Worm (Caenorhabditis elegans): Measurements from ENCODE around the gene Y37E11AL.9.

Gene Y37E11AL.9

ce11 chrIV:3738655-3739403 is 38.4 kb upstream of the Y37E11AL.9 start, which contains the start of gene nape-2:
Gene nape-2 (minus strand): TSS chrIV:3738925.
- peak in 1 of 2 experiments; percentile 27 for TF ChIP-seq lsy-2 (tag; optimal IDR thresholded peaks at IDR 0.05)
- TF ChIP-seq aly-2 (tag; optimal IDR thresholded peaks at IDR 0.05): no peak
- no peak for TF ChIP-seq nhr-25 (tag; optimal IDR thresholded peaks at IDR 0.05)
- peak; percentile 17 for TF ChIP-seq crh-2 (tag; optimal IDR thresholded peaks at IDR 0.05)
- TF ChIP-seq unc-55 (GFP tag; optimal IDR thresholded peaks at IDR 0.05): peak; percentile 18
- peak; percentile 30 for TF ChIP-seq nhr-129 (tag; optimal IDR thresholded peaks at IDR 0.05)
- TF ChIP-seq ceh-16 (tag; optimal IDR thresholded peaks at IDR 0.05): no peak
- TF ChIP-seq C34F6.9 (tag; optimal IDR thresholded peaks at IDR 0.05): peak; percentile 5
- TF ChIP-seq fos-1 (tag; optimal IDR thresholded peaks at IDR 0.05): peak; percentile 24
- no peak for TF ChIP-seq sma-9 (GFP tag; optimal IDR thresholded peaks at IDR 0.05)
- no peak for TF ChIP-seq sma-9 (tag; optimal IDR thresholded peaks at IDR 0.05)
- no peak for TF ChIP-seq nhr-21 (tag; optimal IDR thresholded peaks at IDR 0.05)
- TF ChIP-seq blmp-1 (tag; optimal IDR thresholded peaks at IDR 0.05; ENCODE audit: insufficient read depth): no peak

ce11 chrIV:3736244-3736643 is 35.8 kb upstream of the Y37E11AL.9 start:
- TF ChIP-seq lin-11 (tag; optimal IDR thresholded peaks at IDR 0.05) (no peak), snpc-4 (tag; optimal IDR thresholded peaks at IDR 0.05) (no peak), ztf-1 (GFP tag; conservative IDR thresholded peaks at IDR 0.05) (no peak), lin-13 (GFP tag; optimal IDR thresholded peaks at IDR 0.05) (no peak), fos-1 (tag; optimal IDR thresholded peaks at IDR 0.05) (no peak), nhr-11 (tag; optimal IDR thresholded peaks at IDR 0.05) (no peak), nhr-237 (tag; optimal IDR thresholded peaks at IDR 0.05) (no peak), ztf-11 (tag; optimal IDR thresholded peaks at IDR 0.05) (no peak), ama-1 (optimal IDR thresholded peaks at IDR 0.05) (no peak), skn-1 (tag; optimal IDR thresholded peaks at IDR 0.05) (no peak), ztf-4 (tag; optimal IDR thresholded peaks at IDR 0.05) (no peak), nhr-6 (tag; optimal IDR thresholded peaks at IDR 0.05) (no peak), gmeb-1 (tag; optimal IDR thresholded peaks at IDR 0.05) (no peak), unc-62 (GFP tag; optimal IDR thresholded peaks at IDR 0.05) (no peak), ceh-82 (tag; optimal IDR thresholded peaks at IDR 0.05) (no peak), nhr-21 (tag; optimal IDR thresholded peaks at IDR 0.05) (no peak)

ce11 chrIV:3733287-3733686 is 32.8 kb upstream of the Y37E11AL.9 start:
- TF ChIP-seq ceh-16 (tag; optimal IDR thresholded peaks at IDR 0.05) (no peak), sem-4 (tag; optimal IDR thresholded peaks at IDR 0.05) (no peak), fos-1 (tag; optimal IDR thresholded peaks at IDR 0.05) (no peak), elt-3 (tag; optimal IDR thresholded peaks at IDR 0.05) (no peak), peb-1 (tag; optimal IDR thresholded peaks at IDR 0.05) (no peak), nhr-12 (tag; optimal IDR thresholded peaks at IDR 0.05) (no peak), F13H6.1 (tag; optimal IDR thresholded peaks at IDR 0.05) (no peak), unc-55 (GFP tag; optimal IDR thresholded peaks at IDR 0.05) (no peak), gmeb-1 (tag; optimal IDR thresholded peaks at IDR 0.05) (no peak), ztf-4 (tag; optimal IDR thresholded peaks at IDR 0.05) (no peak), mbf-1 (tag; optimal IDR thresholded peaks at IDR 0.05) (no peak), nhr-25 (tag; optimal IDR thresholded peaks at IDR 0.05) (no peak), dmd-4 (tag; optimal IDR thresholded peaks at IDR 0.05) (no peak), blmp-1 (tag; optimal IDR thresholded peaks at IDR 0.05; ENCODE audit: insufficient read depth) (no peak), aly-2 (tag; optimal IDR thresholded peaks at IDR 0.05) (no peak), mab-5 (tag; optimal IDR thresholded peaks at IDR 0.05) (no peak), lin-11 (tag; optimal IDR thresholded peaks at IDR 0.05) (no peak), lsy-2 (tag; optimal IDR thresholded peaks at IDR 0.05) (no peak), ZK546.5 (tag; optimal IDR thresholded peaks at IDR 0.05) (no peak), C34F6.9 (tag; optimal IDR thresholded peaks at IDR 0.05) (no peak)

ce11 chrIV:3731430-3731829 is 31.0 kb upstream of the Y37E11AL.9 start:
- no peak for TF ChIP-seq nhr-11 (tag; optimal IDR thresholded peaks at IDR 0.05)
- TF ChIP-seq sma-3 (GFP tag; optimal IDR thresholded peaks at IDR 0.05): no peak
- TF ChIP-seq ama-1 (optimal IDR thresholded peaks at IDR 0.05): no peak
